Fruit fly (Drosophila melanogaster) whole organism, embryonic: ENCODE data around the gene CG5382.

Experiments used
- B-H1 ChIP-seq: fragments of 200-800 bp; sonication (Bioruptor generic); IDR thresholded peaks from 3 replicates; pipeline ENCODE4 v1.3.6; 2022; ENCODE audit warnings: missing biosample characterization, missing genetic modification characterization
- CG10267 ChIP-seq: fragments of 200-800 bp; sonication (Bioruptor generic); optimal IDR thresholded peaks from 2 replicates; lab custom pipeline; 2018; ENCODE audit warnings: missing biosample characterization, mild to moderate bottlenecking, missing genetic modification characterization, moderate library complexity
- CG11695 ChIP-seq: fragments of 200-800 bp; sonication (Bioruptor generic); IDR thresholded peaks from 3 replicates; pipeline ENCODE4 v1.3.6; 2022; ENCODE audit warnings: missing biosample characterization, missing genetic modification characterization
- CG1233 ChIP-seq: fragments of 200-800 bp; sonication (Bioruptor generic); optimal IDR thresholded peaks from 4 replicates; lab custom pipeline; 2018; ENCODE audit warnings: missing biosample characterization, mild to moderate bottlenecking, missing genetic modification characterization
- CG12391 ChIP-seq: fragments of 200-800 bp; sonication (Bioruptor generic); optimal IDR thresholded peaks from 3 replicates; lab custom pipeline; 2018; ENCODE audit warnings: missing biosample characterization, mild to moderate bottlenecking, missing genetic modification characterization, moderate library complexity
- CG13424 ChIP-seq: fragments of 200-800 bp; sonication (Bioruptor generic); optimal IDR thresholded peaks from 2 replicates; lab custom pipeline; 2019; ENCODE audit warnings: missing biosample characterization, mild to moderate bottlenecking, missing genetic modification characterization, moderate library complexity
- CG1603 ChIP-seq: fragments of 200-800 bp; sonication (Bioruptor generic); optimal IDR thresholded peaks from 2 replicates; lab custom pipeline; 2019; ENCODE audit warnings: missing biosample characterization, mild to moderate bottlenecking, missing genetic modification characterization, moderate library complexity
- CG16779 ChIP-seq: fragments of 200-800 bp; sonication (Bioruptor generic); IDR thresholded peaks from 2 replicates; pipeline ENCODE4 v1.3.6; 2022; ENCODE audit warnings: missing biosample characterization, missing genetic modification characterization
- CG17186 ChIP-seq: fragments of 200-800 bp; sonication (Bioruptor generic); optimal IDR thresholded peaks from 3 replicates; lab custom pipeline; 2017; ENCODE audit warnings: missing biosample characterization, missing genetic modification reagents, missing genetic modification characterization
- CG31224 ChIP-seq: fragments of 200-800 bp; sonication (Bioruptor generic); IDR thresholded peaks from 2 replicates; pipeline ENCODE4 v1.3.6; 2022; ENCODE audit warnings: missing biosample characterization, missing genetic modification characterization
- CG32532 ChIP-seq: fragments of 200-800 bp; sonication (Bioruptor generic); IDR thresholded peaks from 2 replicates; pipeline ENCODE4 v1.3.6; 2022; ENCODE audit warnings: missing biosample characterization, missing genetic modification characterization
- CG3838 ChIP-seq: fragments of 200-800 bp; sonication (Bioruptor generic); optimal IDR thresholded peaks from 3 replicates; lab custom pipeline; 2016; ENCODE audit warnings: missing biosample characterization, missing genetic modification characterization
- CG6689 ChIP-seq: fragments of 200-800 bp; sonication (Bioruptor generic); IDR thresholded peaks from 2 replicates; pipeline ENCODE4 v1.3.6; 2022; ENCODE audit warnings: missing biosample characterization, missing genetic modification characterization
- CG6854 ChIP-seq: fragments of 200-800 bp; sonication (Bioruptor generic); optimal IDR thresholded peaks from 3 replicates; lab custom pipeline; 2017; ENCODE audit warnings: missing biosample characterization, mild to moderate bottlenecking, missing genetic modification characterization
- CG7372 ChIP-seq: fragments of 200-800 bp; sonication (Bioruptor generic); IDR thresholded peaks from 2 replicates; pipeline ENCODE4 v1.3.6; 2022; ENCODE audit warnings: missing biosample characterization, missing genetic modification characterization
- CG8765 ChIP-seq: fragments of 200-800 bp; sonication (Bioruptor generic); IDR thresholded peaks from 2 replicates; pipeline ENCODE4 v1.3.6; 2022; ENCODE audit warnings: missing biosample characterization, missing genetic modification characterization
- Camta ChIP-seq: fragments of 200-800 bp; sonication (Bioruptor generic); optimal IDR thresholded peaks from 2 replicates; lab custom pipeline; 2016; ENCODE audit warnings: missing biosample characterization, missing genetic modification characterization
- Deaf1 ChIP-seq: fragments of 200-800 bp; optimal IDR thresholded peaks from 3 replicates; lab custom pipeline; 2019; ENCODE audit warnings: missing biosample characterization, mild to moderate bottlenecking, missing genetic modification characterization, moderate library complexity
- Doc2 ChIP-seq: fragments of 200-800 bp; sonication (Bioruptor generic); IDR thresholded peaks from 2 replicates; pipeline ENCODE4 v1.3.6; 2022; ENCODE audit warnings: missing biosample characterization, missing genetic modification characterization
- HmgD ChIP-seq: fragments of 200-800 bp; sonication (Bioruptor generic); optimal IDR thresholded peaks from 3 replicates; lab custom pipeline; 2016; ENCODE audit warnings: missing biosample characterization, missing genetic modification characterization
- Hmx ChIP-seq: fragments of 200-800 bp; sonication (Bioruptor generic); optimal IDR thresholded peaks from 2 replicates; lab custom pipeline; 2016; ENCODE audit warnings: missing biosample characterization, missing genetic modification characterization
- Lhr ChIP-seq: fragments of 200-800 bp; sonication (Bioruptor generic); optimal IDR thresholded peaks from 3 replicates; lab custom pipeline; 2017; ENCODE audit warnings: mild to moderate bottlenecking, missing biosample characterization, missing genetic modification reagents, missing genetic modification characterization
- Mrtf ChIP-seq: fragments of 200-800 bp; sonication (Bioruptor generic); IDR thresholded peaks from 3 replicates; pipeline ENCODE4 v1.3.6; 2022; ENCODE audit warnings: missing biosample characterization, missing genetic modification characterization
- Myb ChIP-seq: fragments of 200-800 bp; sonication (Bioruptor generic); optimal IDR thresholded peaks from 2 replicates; lab custom pipeline; 2016; ENCODE audit warnings: missing biosample characterization, missing genetic modification characterization
- NC2β ChIP-seq: fragments of 200-800 bp; sonication (Bioruptor generic); optimal IDR thresholded peaks from 2 replicates; lab custom pipeline; 2016; ENCODE audit warnings: missing biosample characterization, missing genetic modification characterization
- Rx ChIP-seq: fragments of 200-800 bp; sonication (Bioruptor generic); IDR thresholded peaks from 2 replicates; pipeline ENCODE4 v1.3.6; 2022; ENCODE audit warnings: missing biosample characterization, missing genetic modification characterization
- Scr ChIP-seq: fragments of 200-800 bp; sonication (Bioruptor generic); IDR thresholded peaks from 2 replicates; pipeline ENCODE4 v1.3.6; 2022; ENCODE audit warnings: missing biosample characterization, missing genetic modification characterization; ENCODE audit not compliant: partially characterized antibody
- Spps ChIP-seq: fragments of 200-800 bp; sonication (Bioruptor generic); optimal IDR thresholded peaks from 2 replicates; lab custom pipeline; 2018; ENCODE audit warnings: missing biosample characterization, mild to moderate bottlenecking, missing genetic modification characterization
- Sry-β ChIP-seq: fragments of 200-800 bp; sonication (Bioruptor generic); optimal IDR thresholded peaks from 2 replicates; lab custom pipeline; 2018; ENCODE audit warnings: missing biosample characterization, mild to moderate bottlenecking, missing genetic modification characterization, moderate library complexity
- Vsx1 ChIP-seq: fragments of 200-800 bp; sonication (Bioruptor generic); optimal IDR thresholded peaks from 2 replicates; lab custom pipeline; 2017; ENCODE audit warnings: missing biosample characterization, mild to moderate bottlenecking, missing genetic modification characterization, missing genetic modification reagents
- abd-A ChIP-seq: fragments of 200-800 bp; sonication (Bioruptor generic); optimal IDR thresholded peaks from 3 replicates; lab custom pipeline; 2019; ENCODE audit warnings: missing biosample characterization, mild to moderate bottlenecking, missing genetic modification characterization, moderate library complexity
- al ChIP-seq: fragments of 200-800 bp; sonication (Bioruptor generic); IDR thresholded peaks from 2 replicates; pipeline ENCODE4 v1.3.6; 2022; ENCODE audit warnings: missing biosample characterization, missing genetic modification characterization
- ase ChIP-seq: fragments of 200-800 bp; sonication (Bioruptor generic); IDR thresholded peaks from 3 replicates; pipeline ENCODE4 v1.3.6; 2022; ENCODE audit warnings: missing biosample characterization, missing genetic modification characterization
- ash1 ChIP-seq: fragments of 200-800 bp; sonication (Bioruptor generic); optimal IDR thresholded peaks from 2 replicates; lab custom pipeline; 2018; ENCODE audit warnings: missing biosample characterization, mild to moderate bottlenecking, missing genetic modification characterization
- ci ChIP-seq: fragments of 200-800 bp; sonication (Bioruptor generic); IDR thresholded peaks from 3 replicates; pipeline ENCODE4 v1.3.6; 2022; ENCODE audit warnings: missing biosample characterization, missing genetic modification characterization
- gcm2 ChIP-seq: fragments of 200-800 bp; sonication (Bioruptor generic); optimal IDR thresholded peaks from 2 replicates; lab custom pipeline; 2016; ENCODE audit warnings: missing biosample characterization, missing genetic modification characterization
- gfzf ChIP-seq: fragments of 200-800 bp; sonication (Bioruptor generic); optimal IDR thresholded peaks from 2 replicates; lab custom pipeline; 2016; ENCODE audit warnings: missing biosample characterization, mild to moderate bottlenecking, missing genetic modification characterization, moderate library complexity
- grau ChIP-seq: fragments of 200-800 bp; optimal IDR thresholded peaks from 3 replicates; lab custom pipeline; 2019; ENCODE audit warnings: missing biosample characterization, mild to moderate bottlenecking, missing genetic modification characterization, moderate library complexity
- jing ChIP-seq: fragments of 200-800 bp; sonication (Bioruptor generic); optimal IDR thresholded peaks from 2 replicates; lab custom pipeline; 2018; ENCODE audit warnings: missing biosample characterization, mild to moderate bottlenecking, missing genetic modification characterization
- lab ChIP-seq: fragments of 200-800 bp; sonication (Bioruptor generic); optimal IDR thresholded peaks from 3 replicates; lab custom pipeline; 2017; ENCODE audit warnings: missing biosample characterization, missing genetic modification characterization, mild to moderate bottlenecking, moderate library complexity, missing genetic modification reagents
- lbe ChIP-seq: fragments of 200-800 bp; sonication (Bioruptor generic); optimal IDR thresholded peaks from 2 replicates; lab custom pipeline; 2016; ENCODE audit warnings: missing biosample characterization, mild to moderate bottlenecking, missing genetic modification characterization
- nau ChIP-seq: fragments of 200-800 bp; sonication (Bioruptor generic); optimal IDR thresholded peaks from 3 replicates; lab custom pipeline; 2017; ENCODE audit warnings: missing biosample characterization, mild to moderate bottlenecking, missing genetic modification characterization, missing genetic modification reagents
- org-1 ChIP-seq: fragments of 200-800 bp; sonication (Bioruptor generic); optimal IDR thresholded peaks from 2 replicates; lab custom pipeline; 2017; ENCODE audit warnings: missing biosample characterization, missing genetic modification characterization
- otp ChIP-seq: fragments of 200-800 bp; sonication (Bioruptor generic); IDR thresholded peaks from 3 replicates; pipeline ENCODE4, ENCODE4 v1.3.6; 2022; ENCODE audit warnings: missing biosample characterization, missing genetic modification characterization
- pho ChIP-seq: fragments of 200-800 bp; sonication (Bioruptor generic); optimal IDR thresholded peaks from 2 replicates; lab custom pipeline; 2016; ENCODE audit warnings: missing biosample characterization, missing genetic modification characterization
- schlank ChIP-seq: fragments of 200-800 bp; sonication (Bioruptor generic); optimal IDR thresholded peaks from 2 replicates; lab custom pipeline; 2018; ENCODE audit warnings: missing biosample characterization, mild to moderate bottlenecking, missing genetic modification characterization
- tgo ChIP-seq: fragments of 200-800 bp; sonication (Bioruptor generic); IDR thresholded peaks from 3 replicates; pipeline ENCODE4 v1.3.6; 2022; ENCODE audit warnings: missing biosample characterization, missing genetic modification characterization
- trh ChIP-seq: fragments of 200-800 bp; sonication (Bioruptor generic); optimal IDR thresholded peaks from 2 replicates; lab custom pipeline; 2016; ENCODE audit warnings: missing biosample characterization, missing genetic modification characterization
- vnd ChIP-seq: fragments of 200-800 bp; sonication (Bioruptor generic); IDR thresholded peaks from 3 replicates; pipeline ENCODE4 v1.3.6; 2022; ENCODE audit warnings: missing biosample characterization, missing genetic modification characterization; ENCODE audit not compliant: partially characterized antibody
- z ChIP-seq: fragments of 200-800 bp; sonication (Bioruptor generic); IDR thresholded peaks from 3 replicates; pipeline ENCODE4 v1.3.6; 2022; ENCODE audit warnings: missing biosample characterization, missing genetic modification characterization

The CG5382 gene

DNA sequence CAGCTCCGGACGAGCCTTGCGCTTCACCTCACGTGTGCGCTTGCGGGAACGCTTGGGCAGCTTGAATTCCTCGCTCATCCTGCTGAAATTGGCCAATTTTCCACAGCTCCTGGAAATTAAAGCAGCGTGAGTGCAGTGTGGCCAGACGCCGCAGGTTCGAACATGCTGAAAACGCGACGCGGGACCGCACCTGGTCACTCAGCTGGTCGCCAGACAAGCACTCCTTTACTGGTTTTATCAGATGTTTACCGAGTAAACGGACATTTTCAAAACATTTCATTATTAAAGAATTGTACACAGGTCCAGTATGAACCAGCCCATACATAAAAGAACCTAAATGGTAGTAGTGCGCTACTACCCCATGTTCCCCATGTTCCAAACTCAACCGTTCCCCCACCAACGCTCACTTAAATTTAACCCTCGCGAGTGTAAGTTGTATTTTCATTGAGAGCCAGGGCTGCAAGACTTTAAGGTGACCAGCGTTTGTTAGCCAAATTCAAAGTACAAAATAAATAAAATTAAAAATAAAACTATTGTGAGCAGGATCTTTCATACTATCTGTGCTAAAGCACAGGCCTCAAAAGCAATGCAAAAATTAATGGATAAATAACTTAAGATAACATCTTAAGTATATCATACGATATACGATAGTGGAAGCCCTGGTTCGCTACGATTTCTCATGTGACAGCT, 3.4 kb downstream of the CG5382 start, which contains the start of the genes JMJD6, CG7071 and Muted (continued):
- TF ChIP-seq ase (peak; percentile 90), z (peak; percentile 47; the same call in 2 of the 3 replicates), Deaf1 (tag; lab: Kevin White, UChicago) (peak; percentile 55), ci (GFP tag; lab: Robert Waterston, UW) (peak; percentile 95), Camta (GFP tag; lab: Kevin White, UChicago) (peak; percentile 88), Doc2 (GFP tag; lab: Robert Waterston, UW) (peak; percentile 18; the same call in 1 of the 2 replicates), CG31224 (GFP tag; lab: Robert Waterston, UW) (peak; percentile 80), nau (peak; percentile 80), Lhr (GFP tag; lab: Kevin White, UChicago) (peak; percentile 74), Sry-β (GFP tag; lab: Kevin White, UChicago) (peak; percentile 56), CG13424 (peak; percentile 96), CG1603 (tag; lab: Kevin White, UChicago) (peak; percentile 82), otp (GFP tag; lab: Robert Waterston, UW) (peak; percentile 85; the same call in 2 of the 3 replicates), Rx (peak; percentile 90), lbe (GFP tag; lab: Kevin White, UChicago) (peak; percentile 91), Hmx (GFP tag; lab: Kevin White, UChicago) (peak; percentile 73), CG8765 (GFP tag; lab: Robert Waterston, UW) (peak; percentile 90), gfzf (GFP tag; lab: Kevin White, UChicago) (peak; percentile 90), CG6854 (peak; percentile 39), Scr (peak; percentile 89), Myb (GFP tag; lab: Kevin White, UChicago) (peak; percentile 71), CG11695 (GFP tag; lab: Robert Waterston, UW) (peak; percentile 87), NC2β (GFP tag; lab: Kevin White, UChicago) (peak; percentile 84), tgo (peak; percentile 87), Spps (tag; lab: Kevin White, UChicago) (peak; percentile 79), CG1233 (peak; percentile 87), CG32532 (GFP tag; lab: Robert Waterston, UW) (peak; percentile 94), CG7372 (peak; percentile 95), jing (peak; percentile 69), HmgD (peak; percentile 78), CG10267 (peak; percentile 86), schlank (peak; percentile 55), B-H1 (GFP tag; lab: Robert Waterston, UW) (peak; percentile 86), Mrtf (GFP tag; lab: Robert Waterston, UW) (peak; percentile 82), Vsx1 (GFP tag; lab: Kevin White, UChicago) (peak; percentile 79), al (GFP tag; lab: Robert Waterston, UW) (peak; percentile 92), trh (peak; percentile 54), lab (GFP tag; lab: Kevin White, UChicago) (peak; percentile 95), CG12391 (tag; lab: Kevin White, UChicago) (peak; percentile 97), pho (GFP tag; lab: Kevin White, UChicago) (peak; percentile 91), gcm2 (peak; percentile 65), vnd (GFP tag; lab: Robert Waterston, UW) (peak; percentile 77), CG3838 (GFP tag; lab: Kevin White, UChicago) (peak; percentile 86), CG6689 (GFP tag; lab: Robert Waterston, UW) (peak; percentile 92), abd-A (tag; lab: Kevin White, UChicago) (no peak), CG17186 (GFP tag; lab: Kevin White, UChicago) (peak; percentile 60), CG16779 (peak; percentile 79), grau (tag; lab: Kevin White, UChicago) (peak; percentile 83), ash1 (peak; percentile 44), org-1 (GFP tag; lab: Kevin White, UChicago) (peak; percentile 54)
